Worm (Caenorhabditis elegans): ENCODE results near the gene cnnm-5.

cnnm-5 gene

ce11 chrIII:3801379-3801894 lies 27.6 kb downstream of the cnnm-5 start (continued):
- TF ChIP-seq ztf-18 (tag; optimal IDR thresholded peaks at IDR 0.05) (peak; percentile 43), ztf-25 (GFP tag; IDR thresholded peaks at IDR 0.05) (no peak), fkh-3 (tag; optimal IDR thresholded peaks at IDR 0.05) (no peak), gei-17 (GFP tag; optimal IDR thresholded peaks at IDR 0.05) (peak; percentile 72), C17E4.6 (GFP tag; IDR thresholded peaks at IDR 0.05) (0 out of 2 replicates have a peak, but pooled peaks have one; percentile 56), tbp1 (GFP tag; optimal IDR thresholded peaks at IDR 0.05) (peak; percentile 53), sea-2 (GFP tag; IDR thresholded peaks at IDR 0.05) (peak; percentile 44; the same call in 1 of the 2 replicates), Y95B8A.8 (GFP tag; IDR thresholded peaks at IDR 0.05) (no peak), tbx-9 (tag; optimal IDR thresholded peaks at IDR 0.05; ENCODE audit: borderline replicate concordance) (no peak), mxl-1 (tag; optimal IDR thresholded peaks at IDR 0.05) (no peak), F33H1.4 (GFP tag; IDR thresholded peaks at IDR 0.05) (no peak), rcor-1 (GFP tag; IDR thresholded peaks at IDR 0.05) (peak; percentile 42), mes-4 (tag; optimal IDR thresholded peaks at IDR 0.05) (no peak), lin-54 (GFP tag; optimal IDR thresholded peaks at IDR 0.05) (peak; percentile 77), ceh-27 (GFP tag; optimal IDR thresholded peaks at IDR 0.05) (peak; percentile 93), ZK185.1 (tag; optimal IDR thresholded peaks at IDR 0.05; ENCODE audit: poor library complexity, severe bottlenecking) (peak; percentile 88), lin-40 (tag; optimal IDR thresholded peaks at IDR 0.05) (peak; percentile 95), T07F8.4 (tag; optimal IDR thresholded peaks at IDR 0.05) (peak; percentile 76), nfyb-1 (GFP tag; IDR thresholded peaks at IDR 0.05) (peak; percentile 92), ets-4 (GFP tag; optimal IDR thresholded peaks at IDR 0.05) (no peak), ama-1 (optimal IDR thresholded peaks at IDR 0.05) (peak; percentile 73), ama-1 (GFP tag; optimal IDR thresholded peaks at IDR 0.05) (no peak), him-1 (tag; optimal IDR thresholded peaks at IDR 0.05) (no peak), F52B5.7 (tag; optimal IDR thresholded peaks at IDR 0.05) (peak; percentile 7), lin-26 (GFP tag; IDR thresholded peaks at IDR 0.05) (peak; percentile 70; the same call in 1 of the 2 replicates), ztf-28 (GFP tag; IDR thresholded peaks at IDR 0.05) (no peak), let-526 (GFP tag; IDR thresholded peaks at IDR 0.05) (peak; percentile 84), F39B2.1 (GFP tag; IDR thresholded peaks at IDR 0.05) (no peak), ekl-4 (GFP tag; IDR thresholded peaks at IDR 0.05) (peak; percentile 91), Y79H2A.3 (GFP tag; conservative IDR thresholded peaks at IDR 0.05) (no peak), madf-6 (GFP tag; IDR thresholded peaks at IDR 0.05) (peak; percentile 42; the same call in 1 of the 2 replicates), F23B12.7 (tag; optimal IDR thresholded peaks at IDR 0.05; ENCODE audit: insufficient read depth) (no peak), B0019.2 (GFP tag; conservative IDR thresholded peaks at IDR 0.05) (no peak), madf-8 (GFP tag; conservative IDR thresholded peaks at IDR 0.05) (no peak), nhr-80 (tag; optimal IDR thresholded peaks at IDR 0.05) (peak; percentile 72), nhr-90 (tag; optimal IDR thresholded peaks at IDR 0.05) (peak; percentile 30), sdz-38 (tag; optimal IDR thresholded peaks at IDR 0.05) (no peak), zfh-2 (GFP tag; conservative IDR thresholded peaks at IDR 0.05) (peak; percentile 96), rec-8 (tag; optimal IDR thresholded peaks at IDR 0.05) (peak in 1 of 2 experiments; percentile 5), efl-1 (GFP tag; optimal IDR thresholded peaks at IDR 0.05) (no peak), F55B11.4 (tag; optimal IDR thresholded peaks at IDR 0.05; ENCODE audit: borderline replicate concordance, insufficient read depth) (no peak), K11D2.4 (GFP tag; IDR thresholded peaks at IDR 0.05) (peak; percentile 89), snpc-1.1 (tag; optimal IDR thresholded peaks at IDR 0.05; ENCODE audit: insufficient read depth) (peak; percentile 5), B0336.3 (GFP tag; IDR thresholded peaks at IDR 0.05) (peak; percentile 90), dox-1 (GFP tag; IDR thresholded peaks at IDR 0.05) (peak; percentile 79), ccch-3 (GFP tag; optimal IDR thresholded peaks at IDR 0.05) (no peak), Y56A3A.18 (GFP tag; IDR thresholded peaks at IDR 0.05) (0 out of 2 replicates have a peak, but pooled peaks have one; percentile 61), Y53G8AR.9 (GFP tag; conservative IDR thresholded peaks at IDR 0.05) (peak; percentile 62)
